Worm (Caenorhabditis elegans) whole organism, late embryonic: ENCODE data around the gene cwf-19L1.

Source experiments
- F13H6.1 ChIP-seq: sonication (generic microtip); optimal IDR thresholded peaks from 2 replicates; lab custom pipeline; 2016; ENCODE audit warnings: missing genetic modification characterization, missing compliant biosample characterization
- K09A11.1 ChIP-seq: sonication (generic microtip); optimal IDR thresholded peaks from 2 replicates; lab custom pipeline; 2017; ENCODE audit warnings: antibody characterized with exemption, mild to moderate bottlenecking, missing genetic modification characterization, missing compliant biosample characterization; ENCODE audit not compliant: insufficient read depth
- ceh-6 ChIP-seq: fragments of 200-800 bp; sonication (Bioruptor generic); optimal IDR thresholded peaks from 2 replicates; lab custom pipeline; 2018; ENCODE audit warnings: mild to moderate bottlenecking, missing genetic modification characterization, missing compliant biosample characterization
- nhr-11 ChIP-seq: fragments of 150-350 bp; optimal IDR thresholded peaks from 2 replicates; lab custom pipeline; 2014; ENCODE audit warnings: missing biosample characterization, missing genetic modification characterization
- odd-2 ChIP-seq: sonication (generic microtip); optimal IDR thresholded peaks from 2 replicates; lab custom pipeline; 2017; ENCODE audit warnings: antibody characterized with exemption, mild to moderate bottlenecking, missing genetic modification characterization, missing compliant biosample characterization
- pag-3 ChIP-seq: sonication (generic microtip); optimal IDR thresholded peaks from 2 replicates; lab custom pipeline; 2016; ENCODE audit warnings: missing compliant biosample characterization, missing genetic modification characterization, borderline replicate concordance
- pha-2 ChIP-seq: sonication (generic microtip); optimal IDR thresholded peaks from 2 replicates; lab custom pipeline; 2017; ENCODE audit warnings: mild to moderate bottlenecking, missing genetic modification characterization, missing compliant biosample characterization
- pqm-1 ChIP-seq: sonication (generic microtip); optimal IDR thresholded peaks from 2 replicates; lab custom pipeline; 2016; ENCODE audit warnings: missing genetic modification characterization, missing compliant biosample characterization
- sox-4 ChIP-seq: sonication (generic microtip); optimal IDR thresholded peaks from 2 replicates; lab custom pipeline; 2017; ENCODE audit warnings: mild to moderate bottlenecking, missing genetic modification characterization, inconsistent platforms, missing compliant biosample characterization
- tbx-7 ChIP-seq: sonication (generic microtip); optimal IDR thresholded peaks from 2 replicates; lab custom pipeline; 2016; ENCODE audit warnings: missing genotype, missing genetic modification characterization, missing compliant biosample characterization
- unc-55 ChIP-seq: sonication (generic microtip); optimal IDR thresholded peaks from 2 replicates; lab custom pipeline; 2017; ENCODE audit warnings: missing biosample characterization, missing genetic modification reagents, missing genetic modification characterization
- unc-86 ChIP-seq: sonication (generic microtip); optimal IDR thresholded peaks from 2 replicates; lab custom pipeline; 2016; ENCODE audit warnings: missing genetic modification characterization, missing compliant biosample characterization

DNA sequence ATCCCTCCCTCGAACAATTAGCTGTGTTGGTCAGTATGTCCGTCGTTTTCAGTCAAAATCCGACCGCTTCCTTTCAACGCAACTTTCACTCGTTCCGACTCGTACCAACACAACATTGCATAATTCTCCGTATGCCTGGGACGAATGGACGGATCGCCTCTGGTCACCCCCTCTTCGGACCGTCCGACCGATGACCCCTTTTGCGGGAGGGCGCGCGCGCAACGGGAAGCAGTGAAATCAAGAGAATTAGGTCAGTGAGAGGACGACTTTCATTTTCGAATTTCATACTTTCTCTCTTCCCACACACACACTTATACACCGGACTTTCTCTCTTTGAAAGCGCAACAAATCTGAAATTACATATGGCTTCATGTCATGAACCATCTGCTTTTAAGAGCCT lies 2.3 kb upstream of the cwf-19L1 start, which contains the start of gene atf-8:
- TF ChIP-seq pag-3 (tag; lab: Kevin White, UChicago) (no peak), unc-86 (tag; lab: Kevin White, UChicago) (no peak), pqm-1 (tag; lab: Kevin White, UChicago) (no peak), nhr-11 (no peak), tbx-7 (tag; lab: Kevin White, UChicago) (no peak), F13H6.1 (tag; lab: Kevin White, UChicago) (no peak), K09A11.1 (no peak), ceh-6 (GFP tag; lab: Kevin White, UChicago) (no peak), pha-2 (tag; lab: Kevin White, UChicago) (no peak), unc-55 (GFP tag; lab: Kevin White, UChicago) (no peak), sox-4 (no peak), odd-2 (no peak)
